Worm (Caenorhabditis elegans): ENCODE data around the gene srx-108.

The srx-108 gene

DNA sequence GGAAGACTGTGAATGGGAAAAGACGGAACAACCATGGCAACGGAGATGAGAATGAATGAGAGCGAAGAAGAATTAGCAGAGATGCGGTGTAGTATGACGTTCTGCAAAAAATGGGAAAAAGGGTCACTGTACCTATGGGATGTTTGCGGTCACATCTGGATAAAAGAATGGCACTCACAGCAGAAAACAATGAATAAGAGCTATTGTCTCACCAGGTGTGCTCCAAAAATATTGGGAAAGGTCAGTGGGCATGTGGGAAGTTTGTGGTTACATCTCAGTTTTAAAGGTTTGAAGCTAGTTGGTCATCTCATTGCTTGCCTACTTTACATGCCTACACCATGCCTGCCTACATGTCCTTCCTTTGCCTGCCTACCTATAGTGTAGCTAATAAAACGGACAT, 45.3 kb downstream of the srx-108 start, which contains the start of gene fbxb-91:
fbxb-91 (minus strand) TSS at position 101 of the 400 bp plus-strand sequence.
- no peak for TF ChIP-seq fkh-10 (GFP tag; optimal IDR thresholded peaks at IDR 0.05)
- TF ChIP-seq zip-5 (tag; optimal IDR thresholded peaks at IDR 0.05) = no peak
- no peak for TF ChIP-seq pag-3 (tag; optimal IDR thresholded peaks at IDR 0.05; ENCODE audit: borderline replicate concordance)
- TF ChIP-seq elt-2 (tag; optimal IDR thresholded peaks at IDR 0.05) = no peak
- TF ChIP-seq pat-9 (tag; optimal IDR thresholded peaks at IDR 0.05) = no peak
- no peak for TF ChIP-seq pqm-1 (tag; optimal IDR thresholded peaks at IDR 0.05)
- TF ChIP-seq lin-11 (tag; optimal IDR thresholded peaks at IDR 0.05) = no peak
- TF ChIP-seq ceh-9 (tag; optimal IDR thresholded peaks at IDR 0.05) = no peak
- TF ChIP-seq pros-1 (tag; optimal IDR thresholded peaks at IDR 0.05) = no peak
- no peak for TF ChIP-seq hlh-15 (tag; optimal IDR thresholded peaks at IDR 0.05)
- TF ChIP-seq dve-1 (tag; optimal IDR thresholded peaks at IDR 0.05) = no peak
- no peak for TF ChIP-seq npax-4 (tag; optimal IDR thresholded peaks at IDR 0.05)
- TF ChIP-seq rnt-1 (tag; optimal IDR thresholded peaks at IDR 0.05) = no peak
- no peak for TF ChIP-seq ama-1 (optimal IDR thresholded peaks at IDR 0.05)
- TF ChIP-seq tbx-2 (tag; optimal IDR thresholded peaks at IDR 0.05) = no peak
- no peak for TF ChIP-seq ceh-30 (tag; optimal IDR thresholded peaks at IDR 0.05)
- TF ChIP-seq pax-1 (tag; optimal IDR thresholded peaks at IDR 0.05) = no peak

DNA sequence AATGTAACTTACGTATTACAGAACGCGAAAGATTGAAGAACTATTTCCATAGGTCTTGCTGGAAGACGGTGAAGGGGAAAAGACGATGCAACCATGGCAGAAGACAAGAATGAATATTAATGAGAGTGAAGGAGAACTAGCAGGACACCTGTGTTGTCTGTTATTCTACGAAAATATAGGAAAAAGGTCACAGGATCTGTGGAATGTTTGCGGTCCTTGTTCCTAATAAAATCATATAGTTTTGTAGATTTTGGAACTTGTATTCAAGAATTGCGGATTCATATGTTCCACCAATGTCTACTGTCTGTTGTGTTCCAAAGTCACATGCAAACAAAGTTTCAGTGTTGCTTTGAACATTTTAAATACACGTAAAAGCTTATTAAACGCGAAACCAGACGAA, 46.8 kb downstream of the srx-108 start, which contains the start of gene sdz-11:
sdz-11 (minus strand) TSS at position 101 of the 400 bp plus-strand sequence.
- no peak for TF ChIP-seq T23F11.4 (GFP tag; optimal IDR thresholded peaks at IDR 0.05)
- TF ChIP-seq gmeb-2 (tag; optimal IDR thresholded peaks at IDR 0.05) = no peak
- TF ChIP-seq npax-4 (tag; optimal IDR thresholded peaks at IDR 0.05) = no peak
- TF ChIP-seq C08G9.2 (tag; optimal IDR thresholded peaks at IDR 0.05) = no peak
- no peak for TF ChIP-seq ceh-2 (tag; optimal IDR thresholded peaks at IDR 0.05)
- no peak for TF ChIP-seq ceh-45 (GFP tag; IDR thresholded peaks at IDR 0.05)
- no peak for TF ChIP-seq C38D4.7 (GFP tag; optimal IDR thresholded peaks at IDR 0.05)
- TF ChIP-seq unc-3 (GFP tag; conservative IDR thresholded peaks at IDR 0.05) = no peak
- TF ChIP-seq unc-3 (tag; optimal IDR thresholded peaks at IDR 0.05) = no peak
- TF ChIP-seq ahr-1 (tag; optimal IDR thresholded peaks at IDR 0.05) = no peak
- no peak for TF ChIP-seq hlh-8 (tag; optimal IDR thresholded peaks at IDR 0.05)

- TF ChIP-seq ttx-3 (tag; optimal IDR thresholded peaks at IDR 0.05) (no peak), ama-1 (optimal IDR thresholded peaks at IDR 0.05) (no peak), pqm-1 (tag; optimal IDR thresholded peaks at IDR 0.05) (no peak), ref-2 (tag; optimal IDR thresholded peaks at IDR 0.05) (no peak), ceh-45 (GFP tag; IDR thresholded peaks at IDR 0.05) (no peak), mec-3 (tag; optimal IDR thresholded peaks at IDR 0.05; ENCODE audit: borderline replicate concordance) (no peak), odd-2 (tag; optimal IDR thresholded peaks at IDR 0.05) (no peak), ceh-9 (tag; optimal IDR thresholded peaks at IDR 0.05) (no peak), ceh-2 (tag; optimal IDR thresholded peaks at IDR 0.05) (no peak), unc-86 (tag; optimal IDR thresholded peaks at IDR 0.05) (no peak), tbx-2 (tag; optimal IDR thresholded peaks at IDR 0.05) (no peak), npax-4 (tag; optimal IDR thresholded peaks at IDR 0.05) (no peak), hlh-30 (tag; optimal IDR thresholded peaks at IDR 0.05; ENCODE audit: insufficient read depth) (no peak)
Observed at ce11 chrII:3753598-3753997, 48.2 kb downstream of the srx-108 start, which contains the start of gene rcd-1. rcd-1 (plus strand) TSS chrII:3753898.
